Worm (Caenorhabditis elegans) whole organism, early embryonic: ENCODE results near the gene Y4C6B.4.

Experiments used
- B0310.2 ChIP-seq: sonication (generic microtip); optimal IDR thresholded peaks from 2 replicates; lab custom pipeline; 2016; ENCODE audit warnings: mild to moderate bottlenecking, missing genetic modification characterization, missing compliant biosample characterization
- aly-1 ChIP-seq: sonication (generic microtip); optimal IDR thresholded peaks from 2 replicates; lab custom pipeline; 2016; ENCODE audit warnings: missing genetic modification characterization, missing compliant biosample characterization
- ama-1 ChIP-seq: fragments of 150-350 bp; optimal IDR thresholded peaks from 2 replicates; lab custom pipeline; 2014
- ceh-36 ChIP-seq: sonication (generic microtip); optimal IDR thresholded peaks from 2 replicates; lab custom pipeline; 2016; ENCODE audit warnings: missing genetic modification characterization, inconsistent platforms, missing compliant biosample characterization
- ets-7 ChIP-seq: sonication (generic microtip); optimal IDR thresholded peaks from 2 replicates; lab custom pipeline; 2016; ENCODE audit warnings: missing genotype, missing genetic modification characterization, missing compliant biosample characterization
- flt-1 ChIP-seq: fragments of 200-800 bp; sonication (Bioruptor generic); IDR thresholded peaks from 2 replicates; pipeline ENCODE4 v1.3.6; 2022; ENCODE audit warnings: missing genetic modification characterization, missing compliant biosample characterization
- hmbx-1 ChIP-seq: sonication (generic microtip); optimal IDR thresholded peaks from 2 replicates; lab custom pipeline; 2016; ENCODE audit warnings: mild to moderate bottlenecking, missing genetic modification characterization, missing compliant biosample characterization
- scrt-1 ChIP-seq: fragments of 200-800 bp; sonication (Bioruptor generic); IDR thresholded peaks from 2 replicates; pipeline ENCODE4 v1.3.6; 2022; ENCODE audit warnings: missing genetic modification characterization, missing compliant biosample characterization
- sea-1 ChIP-seq: fragments of 200-800 bp; sonication (Bioruptor generic); conservative IDR thresholded peaks from 2 replicates; pipeline ENCODE4 v1.3.6; 2022; ENCODE audit warnings: missing genetic modification characterization, missing compliant biosample characterization

- TF ChIP-seq B0310.2 (tag; lab: Kevin White, UChicago) (no peak), scrt-1 (GFP tag; lab: Robert Waterston, UW) (no peak), hmbx-1 (tag; lab: Kevin White, UChicago) (no peak), ama-1 (lab: Kevin White, UChicago) (no peak), aly-1 (tag; lab: Kevin White, UChicago) (no peak), sea-1 (GFP tag; lab: Robert Waterston, UW) (no peak), flt-1 (GFP tag; lab: Robert Waterston, UW) (no peak), ceh-36 (tag; lab: Kevin White, UChicago) (no peak), ets-7 (tag; lab: Kevin White, UChicago) (no peak)
Observed at ce11 chrIV:5353364-5353763, 27.1 kb downstream of the Y4C6B.4 start, which contains the start of gene Y4C6B.7.
